Worm (Caenorhabditis elegans) whole organism, early embryonic: ENCODE data around the gene math-33.

Experiments used
- B0310.2 ChIP-seq: sonication (generic microtip); optimal IDR thresholded peaks from 2 replicates; lab custom pipeline; 2016; ENCODE audit warnings: mild to moderate bottlenecking, missing genetic modification characterization, missing compliant biosample characterization
- F13C5.2 ChIP-seq: sonication (generic microtip); optimal IDR thresholded peaks from 2 replicates; lab custom pipeline; 2017; ENCODE audit warnings: mild to moderate bottlenecking, missing genetic modification characterization, inconsistent platforms, missing compliant biosample characterization
- ama-1 ChIP-seq: fragments of 150-350 bp; optimal IDR thresholded peaks from 2 replicates; lab custom pipeline; 2014
- flt-1 ChIP-seq: fragments of 200-800 bp; sonication (Bioruptor generic); IDR thresholded peaks from 2 replicates; pipeline ENCODE4 v1.3.6; 2022; ENCODE audit warnings: missing genetic modification characterization, missing compliant biosample characterization
- hmbx-1 ChIP-seq: sonication (generic microtip); optimal IDR thresholded peaks from 2 replicates; lab custom pipeline; 2016; ENCODE audit warnings: mild to moderate bottlenecking, missing genetic modification characterization, missing compliant biosample characterization
- scrt-1 ChIP-seq: fragments of 200-800 bp; sonication (Bioruptor generic); IDR thresholded peaks from 2 replicates; pipeline ENCODE4 v1.3.6; 2022; ENCODE audit warnings: missing genetic modification characterization, missing compliant biosample characterization
- tbx-37 ChIP-seq: fragments of 200-800 bp; sonication (Bioruptor generic); conservative IDR thresholded peaks from 2 replicates; pipeline ENCODE4 v1.3.6; 2022; ENCODE audit warnings: missing genetic modification reagents, missing genetic modification characterization, missing compliant biosample characterization
- tra-4 ChIP-seq: sonication (generic microtip); optimal IDR thresholded peaks from 2 replicates; lab custom pipeline; 2017; ENCODE audit warnings: missing genetic modification characterization, missing compliant biosample characterization

DNA sequence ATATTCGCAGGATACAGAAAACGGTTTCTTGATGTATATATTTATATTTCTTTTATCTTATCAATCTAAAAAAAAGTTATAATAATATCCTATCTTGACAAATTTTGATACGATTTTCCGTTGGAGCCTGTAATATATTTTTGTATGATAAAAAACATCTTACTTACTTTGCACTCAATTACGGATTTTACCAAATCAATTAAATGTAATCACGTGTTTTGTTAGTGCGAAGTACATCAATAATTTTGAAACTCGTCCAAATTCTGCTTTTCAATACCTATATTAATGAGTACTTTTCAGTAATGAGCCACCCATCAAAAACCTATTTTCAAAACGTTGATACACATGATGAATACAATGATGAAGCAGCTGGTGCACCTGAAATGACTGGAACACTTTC lies 35.7 kb downstream of the math-33 start, which contains the start of gene T19C4.1:
- TF ChIP-seq ama-1 (lab: Kevin White, UChicago) = no peak
- TF ChIP-seq flt-1 (GFP tag; lab: Robert Waterston, UW) = no peak
- TF ChIP-seq hmbx-1 (tag; lab: Kevin White, UChicago) = no peak
- no peak for TF ChIP-seq B0310.2 (tag; lab: Kevin White, UChicago)
- TF ChIP-seq scrt-1 (GFP tag; lab: Robert Waterston, UW) = no peak
- no peak for TF ChIP-seq tra-4
- TF ChIP-seq tbx-37 (GFP tag; lab: Robert Waterston, UW) = no peak
- TF ChIP-seq F13C5.2 (tag; lab: Kevin White, UChicago) = no peak
